Worm (Caenorhabditis elegans): Measurements from ENCODE around the gene C46F9.6.
"Not testable (repeated sequence)": the region's sequence is repeated elsewhere in the genome, so short reads cannot be mapped to it uniquely, and the experiment has no call there.

C46F9.6 gene

DNA sequence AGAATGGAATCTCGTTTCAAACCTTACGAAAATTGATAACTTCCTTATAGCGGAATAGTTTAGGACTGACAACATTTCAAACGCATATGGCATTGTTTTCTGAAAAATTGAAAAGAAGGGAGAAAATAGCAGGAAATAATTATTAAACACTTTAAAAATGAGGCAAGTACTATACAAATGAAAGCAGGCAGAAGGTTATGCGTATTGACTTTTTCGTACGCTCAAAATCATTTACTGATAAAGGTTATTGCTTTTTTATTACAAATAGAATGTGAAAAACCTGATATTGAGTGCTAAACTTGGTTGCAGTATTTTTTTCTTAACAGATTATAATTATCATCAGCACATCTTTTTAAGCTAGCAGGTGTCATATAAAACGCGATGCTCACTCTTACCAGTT is 41.6 kb downstream of the C46F9.6 start, which contains the start of gene ZK250.13:
ZK250.13 (minus strand) TSS at position 101 of the 400 bp plus-strand sequence.
- no peak for TF ChIP-seq unc-62 (GFP tag; optimal IDR thresholded peaks at IDR 0.05)

DNA sequence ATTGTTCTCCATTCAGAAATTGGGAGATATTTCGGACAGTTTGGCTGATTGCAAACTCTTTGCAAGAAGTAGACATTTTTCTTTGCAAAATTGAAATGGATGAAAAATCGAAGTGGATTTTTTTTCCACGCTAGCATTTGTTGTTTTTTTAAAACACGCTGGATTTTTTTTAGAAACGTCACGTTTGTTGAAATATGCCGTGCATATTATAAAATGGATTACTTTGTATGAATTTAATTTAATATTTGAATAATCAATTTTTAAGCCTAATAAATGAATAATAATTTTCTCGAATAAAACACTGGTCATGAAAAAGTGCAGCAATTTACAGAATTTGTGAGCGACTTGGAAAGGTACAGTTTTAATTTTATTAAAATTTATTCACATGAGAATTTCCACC is 47.1 kb downstream of the C46F9.6 start, which contains the start of gene ZK250.14:
ZK250.14 (minus strand) TSS at position 101 of the 400 bp plus-strand sequence.
- TF ChIP-seq unc-62 (GFP tag; optimal IDR thresholded peaks at IDR 0.05), result no peak

DNA sequence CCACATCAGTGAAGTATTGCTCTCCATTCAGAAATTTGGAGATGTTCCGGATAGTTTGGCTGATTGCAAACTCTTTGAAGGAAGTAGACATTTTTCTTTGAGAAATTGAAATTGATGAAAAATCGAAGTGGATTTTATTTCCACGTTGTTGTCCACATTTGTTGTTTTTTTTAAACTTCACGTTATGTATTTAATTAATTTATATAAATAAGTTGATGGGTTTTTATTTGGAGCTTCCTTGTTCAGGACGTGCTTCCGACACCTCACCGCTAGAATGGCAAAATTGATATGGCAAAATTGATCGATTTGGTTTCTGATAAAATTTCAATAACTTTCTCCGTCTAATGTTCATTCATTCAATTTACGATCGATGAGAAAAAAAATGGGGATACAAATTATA is 48.4 kb downstream of the C46F9.6 start, which contains the start of gene math-48:
math-48 (minus strand) TSS at position 101 of the 400 bp plus-strand sequence.
- no peak for TF ChIP-seq unc-62 (GFP tag; optimal IDR thresholded peaks at IDR 0.05)

DNA sequence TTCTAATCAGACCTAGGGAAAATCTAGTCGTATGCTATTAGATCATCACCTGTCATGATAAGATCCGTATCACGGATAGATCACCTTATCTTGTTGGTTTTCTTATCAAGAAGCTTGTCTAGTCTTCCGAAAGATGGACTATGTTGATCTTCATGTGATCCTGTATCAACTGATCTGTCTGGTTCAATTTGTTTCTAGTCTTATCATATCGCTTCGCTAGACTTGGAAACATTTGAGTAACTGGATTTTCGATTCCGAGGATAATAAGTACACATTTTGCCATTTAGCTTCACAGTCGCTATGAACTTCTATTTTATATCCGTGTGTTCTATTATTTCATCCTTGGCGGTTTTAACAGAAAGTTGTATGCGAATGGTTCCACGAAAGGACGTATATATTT is 50.4 kb downstream of the C46F9.6 start, which contains the start of gene ZK250.2:
ZK250.2 (plus strand) TSS at position 301 of the 400 bp plus-strand sequence.
- TF ChIP-seq unc-62 (GFP tag; optimal IDR thresholded peaks at IDR 0.05), result not testable (repeated sequence)

All from whole organism, dauer.